Fruit fly (Drosophila melanogaster) whole organism, embryonic: Measurements from ENCODE around the gene pdm2.
A peak's percentile ranks its signal among the peaks of the same experiment; 100 is the strongest.

Source experiments
- Abd-B ChIP-seq: fragments of 200-800 bp; sonication (Bioruptor generic); optimal IDR thresholded peaks from 2 replicates; lab custom pipeline; 2018; ENCODE audit warnings: missing biosample characterization, mild to moderate bottlenecking, missing genetic modification characterization, moderate library complexity
- Antp ChIP-seq: fragments of 200-800 bp; sonication (Bioruptor generic); optimal IDR thresholded peaks from 3 replicates; lab custom pipeline; 2016; ENCODE audit warnings: missing biosample characterization, missing genetic modification characterization
- BtbVII ChIP-seq: fragments of 200-800 bp; sonication (Bioruptor generic); optimal IDR thresholded peaks from 3 replicates; lab custom pipeline; 2017; ENCODE audit warnings: missing biosample characterization, mild to moderate bottlenecking, missing genetic modification characterization
- CG10366 ChIP-seq: fragments of 200-800 bp; sonication (Bioruptor generic); IDR thresholded peaks from 2 replicates; pipeline ENCODE4 v1.3.6; 2022; ENCODE audit warnings: missing biosample characterization, missing genetic modification characterization
- CG11560 ChIP-seq: fragments of 200-800 bp; sonication (Bioruptor generic); IDR thresholded peaks from 3 replicates; pipeline ENCODE4 v1.3.6; 2022; ENCODE audit warnings: missing biosample characterization, missing genetic modification characterization
- CG11695 ChIP-seq: fragments of 200-800 bp; sonication (Bioruptor generic); IDR thresholded peaks from 3 replicates; pipeline ENCODE4 v1.3.6; 2022; ENCODE audit warnings: missing biosample characterization, missing genetic modification characterization
- CG12155 ChIP-seq: fragments of 200-800 bp; sonication (Bioruptor generic); optimal IDR thresholded peaks from 3 replicates; lab custom pipeline; 2016; ENCODE audit warnings: missing biosample characterization, missing genetic modification characterization
- CG15073 ChIP-seq: fragments of 200-800 bp; sonication (Bioruptor generic); optimal IDR thresholded peaks from 2 replicates; lab custom pipeline; 2016; ENCODE audit warnings: missing biosample characterization, missing genetic modification characterization
- CG17385 ChIP-seq: fragments of 200-800 bp; sonication (Bioruptor generic); optimal IDR thresholded peaks from 3 replicates; lab custom pipeline; 2018; ENCODE audit warnings: missing biosample characterization, mild to moderate bottlenecking, missing genetic modification characterization
- CG2712 ChIP-seq: fragments of 200-800 bp; optimal IDR thresholded peaks from 3 replicates; lab custom pipeline; 2019; ENCODE audit warnings: missing biosample characterization, mild to moderate bottlenecking, missing genetic modification characterization, moderate library complexity
- CG32767 ChIP-seq: fragments of 200-800 bp; sonication (Bioruptor generic); IDR thresholded peaks from 2 replicates; pipeline ENCODE4 v1.3.6; 2022; ENCODE audit warnings: missing biosample characterization, missing genetic modification characterization
- CG3726 ChIP-seq: fragments of 200-800 bp; sonication (Bioruptor generic); IDR thresholded peaks from 3 replicates; pipeline ENCODE4, ENCODE4 v1.3.6; 2022; ENCODE audit warnings: missing biosample characterization, missing genetic modification characterization
- CG6683 ChIP-seq: fragments of 200-800 bp; sonication (Bioruptor generic); optimal IDR thresholded peaks from 2 replicates; lab custom pipeline; 2017; ENCODE audit warnings: missing biosample characterization, mild to moderate bottlenecking, missing genetic modification characterization, missing genetic modification reagents
- CG7357 ChIP-seq: fragments of 200-800 bp; sonication (Bioruptor generic); IDR thresholded peaks from 3 replicates; pipeline ENCODE4 v1.3.6; 2022; ENCODE audit warnings: missing biosample characterization, missing genetic modification characterization
- CG7987 ChIP-seq: fragments of 200-800 bp; sonication (Bioruptor generic); optimal IDR thresholded peaks from 2 replicates; lab custom pipeline; 2018; ENCODE audit warnings: missing biosample characterization, mild to moderate bottlenecking, missing genetic modification characterization, moderate library complexity
- CG8281 ChIP-seq: fragments of 200-800 bp; sonication (Bioruptor generic); optimal IDR thresholded peaks from 2 replicates; lab custom pipeline; 2018; ENCODE audit warnings: missing biosample characterization, mild to moderate bottlenecking, missing genetic modification characterization, moderate library complexity
- CG9932 ChIP-seq: fragments of 200-800 bp; sonication (Bioruptor generic); IDR thresholded peaks from 2 replicates; pipeline ENCODE4 v1.3.6; 2022; ENCODE audit warnings: missing biosample characterization, missing genetic modification characterization
- CrebB ChIP-seq: fragments of 200-800 bp; sonication (Bioruptor generic); optimal IDR thresholded peaks from 3 replicates; lab custom pipeline; 2018; ENCODE audit warnings: missing biosample characterization, mild to moderate bottlenecking, missing genetic modification characterization
- Dek ChIP-seq: fragments of 200-800 bp; sonication (Bioruptor generic); optimal IDR thresholded peaks from 3 replicates; lab custom pipeline; 2019; ENCODE audit warnings: missing biosample characterization, mild to moderate bottlenecking, missing genetic modification characterization, moderate library complexity
- Dll ChIP-seq: fragments of 200-800 bp; sonication (Bioruptor generic); IDR thresholded peaks from 4 replicates; pipeline ENCODE4 v1.3.6; 2022; ENCODE audit warnings: missing biosample characterization, missing genetic modification characterization; ENCODE audit not compliant: partially characterized antibody
- HLH54F ChIP-seq: fragments of 200-800 bp; sonication (Bioruptor generic); optimal IDR thresholded peaks from 3 replicates; lab custom pipeline; 2016; ENCODE audit warnings: missing biosample characterization, missing genetic modification characterization
- Lhr ChIP-seq: fragments of 200-800 bp; sonication (Bioruptor generic); optimal IDR thresholded peaks from 3 replicates; lab custom pipeline; 2017; ENCODE audit warnings: mild to moderate bottlenecking, missing biosample characterization, missing genetic modification reagents, missing genetic modification characterization
- MTF-1 ChIP-seq: fragments of 200-800 bp; sonication (Bioruptor generic); optimal IDR thresholded peaks from 2 replicates; lab custom pipeline; 2018; ENCODE audit warnings: missing biosample characterization, mild to moderate bottlenecking, missing genetic modification characterization, borderline replicate concordance
- Mrtf ChIP-seq: fragments of 200-800 bp; sonication (Bioruptor generic); IDR thresholded peaks from 3 replicates; pipeline ENCODE4 v1.3.6; 2022; ENCODE audit warnings: missing biosample characterization, missing genetic modification characterization
- NfI ChIP-seq: fragments of 200-800 bp; sonication (Bioruptor generic); optimal IDR thresholded peaks from 3 replicates; lab custom pipeline; 2018; ENCODE audit warnings: missing biosample characterization, mild to moderate bottlenecking, missing genetic modification characterization, moderate library complexity
- Sry-δ ChIP-seq: fragments of 200-800 bp; sonication (Bioruptor generic); optimal IDR thresholded peaks from 2 replicates; lab custom pipeline; 2016; ENCODE audit warnings: missing biosample characterization, missing genetic modification characterization
- TFAM ChIP-seq: fragments of 200-800 bp; sonication (Bioruptor generic); optimal IDR thresholded peaks from 2 replicates; lab custom pipeline; 2017; ENCODE audit warnings: missing biosample characterization, missing genetic modification characterization, inconsistent platforms
- Usf ChIP-seq: fragments of 200-800 bp; sonication (Bioruptor generic); optimal IDR thresholded peaks from 2 replicates; lab custom pipeline; 2017; ENCODE audit warnings: missing genotype, missing biosample characterization, missing genetic modification characterization
- Xbp1 ChIP-seq: fragments of 200-800 bp; sonication (Bioruptor generic); optimal IDR thresholded peaks from 3 replicates; lab custom pipeline; 2016; ENCODE audit warnings: missing biosample characterization, mild to moderate bottlenecking, missing genetic modification characterization
- al ChIP-seq: fragments of 200-800 bp; sonication (Bioruptor generic); IDR thresholded peaks from 2 replicates; pipeline ENCODE4 v1.3.6; 2022; ENCODE audit warnings: missing biosample characterization, missing genetic modification characterization
- bbx ChIP-seq: fragments of 200-800 bp; sonication (Bioruptor generic); IDR thresholded peaks from 2 replicates; pipeline ENCODE4 v1.3.6; 2022; ENCODE audit warnings: missing biosample characterization, missing genetic modification characterization; ENCODE audit not compliant: partially characterized antibody
- bcd ChIP-seq: fragments of 200-800 bp; sonication (Bioruptor generic); optimal IDR thresholded peaks from 2 replicates; lab custom pipeline; 2017; ENCODE audit warnings: missing biosample characterization, mild to moderate bottlenecking, missing genetic modification characterization
- cwo ChIP-seq: fragments of 200-800 bp; sonication (Bioruptor generic); optimal IDR thresholded peaks from 3 replicates; lab custom pipeline; 2017; ENCODE audit warnings: missing biosample characterization, missing genetic modification characterization, mild to moderate bottlenecking, moderate library complexity, missing genetic modification reagents
- fd64A ChIP-seq: fragments of 200-800 bp; sonication (Bioruptor generic); optimal IDR thresholded peaks from 3 replicates; lab custom pipeline; 2018; ENCODE audit warnings: missing biosample characterization, mild to moderate bottlenecking, missing genetic modification characterization
- grau ChIP-seq: fragments of 200-800 bp; optimal IDR thresholded peaks from 3 replicates; lab custom pipeline; 2019; ENCODE audit warnings: missing biosample characterization, mild to moderate bottlenecking, missing genetic modification characterization, moderate library complexity
- hb ChIP-seq: fragments of 200-800 bp; sonication (Bioruptor generic); IDR thresholded peaks from 3 replicates; pipeline ENCODE4 v1.3.6; 2022; ENCODE audit warnings: missing biosample characterization, missing genetic modification characterization; ENCODE audit not compliant: partially characterized antibody
- klu ChIP-seq: fragments of 200-800 bp; sonication (Bioruptor generic); IDR thresholded peaks from 2 replicates; pipeline ENCODE4 v1.3.6; 2022; ENCODE audit warnings: missing biosample characterization, missing genetic modification characterization
- kni ChIP-seq: fragments of 200-800 bp; sonication (Bioruptor generic); optimal IDR thresholded peaks from 3 replicates; lab custom pipeline; 2017; ENCODE audit warnings: mild to moderate bottlenecking, missing biosample characterization, missing genetic modification reagents, missing genetic modification characterization
- nau ChIP-seq: fragments of 200-800 bp; sonication (Bioruptor generic); optimal IDR thresholded peaks from 3 replicates; lab custom pipeline; 2017; ENCODE audit warnings: missing biosample characterization, mild to moderate bottlenecking, missing genetic modification characterization, missing genetic modification reagents
- nerfin-1 ChIP-seq: fragments of 200-800 bp; sonication (Bioruptor generic); optimal IDR thresholded peaks from 3 replicates; lab custom pipeline; 2019; ENCODE audit warnings: missing biosample characterization, mild to moderate bottlenecking, missing genetic modification characterization, moderate library complexity
- otp ChIP-seq: fragments of 200-800 bp; sonication (Bioruptor generic); IDR thresholded peaks from 3 replicates; pipeline ENCODE4, ENCODE4 v1.3.6; 2022; ENCODE audit warnings: missing biosample characterization, missing genetic modification characterization
- pum ChIP-seq: fragments of 200-800 bp; sonication (Bioruptor generic); optimal IDR thresholded peaks from 2 replicates; lab custom pipeline; 2016; ENCODE audit warnings: missing biosample characterization, missing genetic modification characterization
- ranshi ChIP-seq: fragments of 200-800 bp; sonication (Bioruptor generic); IDR thresholded peaks from 2 replicates; pipeline ENCODE4 v1.3.6; 2022; ENCODE audit warnings: missing biosample characterization, missing genetic modification characterization
- sim ChIP-seq: fragments of 200-800 bp; sonication (Bioruptor generic); IDR thresholded peaks from 2 replicates; pipeline ENCODE4 v1.3.6; 2022; ENCODE audit warnings: missing biosample characterization, missing genetic modification characterization
- ssp ChIP-seq: fragments of 200-800 bp; sonication (Bioruptor generic); IDR thresholded peaks from 2 replicates; pipeline ENCODE4 v1.3.6; 2022; ENCODE audit warnings: missing biosample characterization, missing genetic modification characterization
- stc ChIP-seq: fragments of 200-800 bp; sonication (Bioruptor generic); IDR thresholded peaks from 2 replicates; pipeline ENCODE4 v1.3.6; 2022; ENCODE audit warnings: missing biosample characterization, missing genetic modification characterization
- stwl ChIP-seq: fragments of 200-800 bp; sonication (Bioruptor generic); optimal IDR thresholded peaks from 3 replicates; lab custom pipeline; 2018; ENCODE audit warnings: missing biosample characterization, mild to moderate bottlenecking, missing genetic modification characterization, moderate library complexity
- trh ChIP-seq: fragments of 200-800 bp; sonication (Bioruptor generic); optimal IDR thresholded peaks from 2 replicates; lab custom pipeline; 2016; ENCODE audit warnings: missing biosample characterization, missing genetic modification characterization
- ttk ChIP-seq: fragments of 200-800 bp; sonication (Bioruptor generic); IDR thresholded peaks from 2 replicates; pipeline ENCODE4 v2.1.2; 2022; ENCODE audit warnings: missing biosample characterization, missing genetic modification characterization
- vfl ChIP-seq: fragments of 200-800 bp; sonication (Bioruptor generic); optimal IDR thresholded peaks from 2 replicates; lab custom pipeline; 2016; ENCODE audit warnings: missing biosample characterization, missing genetic modification characterization

Gene pdm2

dm6 chr2L:12704418-12704920 lies 47.5 kb downstream of the pdm2 start, which contains the start of the genes CG5776 and spict (continued):
- TF ChIP-seq al: peak; percentile 78
- TF ChIP-seq stc (GFP tag; lab: Robert Waterston, UW): peak; percentile 74
- TF ChIP-seq fd64A (GFP tag; lab: Kevin White, UChicago): peak; percentile 14
- TF ChIP-seq cwo (GFP tag; lab: Kevin White, UChicago): peak; percentile 62
- no peak for TF ChIP-seq CG3726 (GFP tag; lab: Robert Waterston, UW)
- peak; percentile 18 for TF ChIP-seq kni (GFP tag; lab: Kevin White, UChicago)
- TF ChIP-seq hb (GFP tag; lab: Robert Waterston, UW): no peak
- no peak for TF ChIP-seq trh
- TF ChIP-seq Antp (GFP tag; lab: Kevin White, UChicago): peak; percentile 7
- TF ChIP-seq stwl: peak; percentile 31
- TF ChIP-seq Lhr (GFP tag; lab: Kevin White, UChicago): peak; percentile 80
- peak; percentile 64 for TF ChIP-seq ssp
- no peak for TF ChIP-seq nau
- 0 out of 3 replicates have a peak, but pooled peaks have one; percentile 40 for TF ChIP-seq otp (GFP tag; lab: Robert Waterston, UW)
- peak; percentile 54; the same call in 1 of the 4 replicates for TF ChIP-seq Dll (GFP tag; lab: Robert Waterston, UW)
- TF ChIP-seq pum (GFP tag; lab: Kevin White, UChicago): peak; percentile 28
- TF ChIP-seq grau (tag; lab: Kevin White, UChicago): peak; percentile 86
- TF ChIP-seq CG17385 (GFP tag; lab: Kevin White, UChicago): peak; percentile 68
- peak; percentile 45; the same call in 1 of the 3 replicates for TF ChIP-seq CG7357 (GFP tag; lab: Robert Waterston, UW)
- TF ChIP-seq bbx (GFP tag; lab: Robert Waterston, UW): peak; percentile 35; the same call in 1 of the 2 replicates
- no peak; the same call in 1 of the 2 replicates for TF ChIP-seq CG32767 (GFP tag; lab: Robert Waterston, UW)
- TF ChIP-seq CG2712 (tag; lab: Kevin White, UChicago): peak; percentile 82
- peak; percentile 74; the same call in 2 of the 3 replicates for TF ChIP-seq Mrtf (GFP tag; lab: Robert Waterston, UW)
- no peak for TF ChIP-seq TFAM (GFP tag; lab: Kevin White, UChicago)
- no peak for TF ChIP-seq Sry-δ
- peak; percentile 55 for TF ChIP-seq CrebB
- no peak for TF ChIP-seq MTF-1 (GFP tag; lab: Kevin White, UChicago)
- TF ChIP-seq CG7987 (GFP tag; lab: Kevin White, UChicago): peak; percentile 21
- peak; percentile 76; the same call in 2 of the 3 replicates for TF ChIP-seq CG11560 (tag; lab: Robert Waterston, UW)
- TF ChIP-seq Xbp1 (GFP tag; lab: Kevin White, UChicago): peak; percentile 75
- peak; percentile 14 for TF ChIP-seq CG6683 (GFP tag; lab: Kevin White, UChicago)
- peak; percentile 82 for TF ChIP-seq ttk (GFP tag; lab: Robert Waterston, UW)
- TF ChIP-seq BtbVII (GFP tag; lab: Kevin White, UChicago): peak; percentile 1
- TF ChIP-seq CG8281 (tag; lab: Kevin White, UChicago): no peak
- TF ChIP-seq HLH54F (GFP tag; lab: Kevin White, UChicago): peak; percentile 67
- peak; percentile 83 for TF ChIP-seq Dek (tag; lab: Kevin White, UChicago)
- peak; percentile 61 for TF ChIP-seq nerfin-1
- TF ChIP-seq vfl: no peak
- peak; percentile 80 for TF ChIP-seq bcd (GFP tag; lab: Kevin White, UChicago)
- TF ChIP-seq CG10366: peak; percentile 83
- TF ChIP-seq CG11695 (GFP tag; lab: Robert Waterston, UW): peak; percentile 60; the same call in 2 of the 3 replicates
- no peak for TF ChIP-seq Abd-B (GFP tag; lab: Kevin White, UChicago)
- TF ChIP-seq Usf (GFP tag; lab: Kevin White, UChicago): peak; percentile 67
- peak; percentile 22 for TF ChIP-seq CG12155 (GFP tag; lab: Kevin White, UChicago)
- TF ChIP-seq CG9932: peak; percentile 94
- TF ChIP-seq CG15073 (GFP tag; lab: Kevin White, UChicago): no peak
- 0 out of 2 replicates have a peak, but pooled peaks have one; percentile 22 for TF ChIP-seq sim
- peak; percentile 78; the same call in 1 of the 2 replicates for TF ChIP-seq ranshi (GFP tag; lab: Robert Waterston, UW)
- peak; percentile 88 for TF ChIP-seq NfI (GFP tag; lab: Kevin White, UChicago)
- TF ChIP-seq klu (GFP tag; lab: Robert Waterston, UW): peak; percentile 96
